Fruit fly (Drosophila melanogaster): ENCODE measurements around the gene CG6418.

Gene CG6418

DNA sequence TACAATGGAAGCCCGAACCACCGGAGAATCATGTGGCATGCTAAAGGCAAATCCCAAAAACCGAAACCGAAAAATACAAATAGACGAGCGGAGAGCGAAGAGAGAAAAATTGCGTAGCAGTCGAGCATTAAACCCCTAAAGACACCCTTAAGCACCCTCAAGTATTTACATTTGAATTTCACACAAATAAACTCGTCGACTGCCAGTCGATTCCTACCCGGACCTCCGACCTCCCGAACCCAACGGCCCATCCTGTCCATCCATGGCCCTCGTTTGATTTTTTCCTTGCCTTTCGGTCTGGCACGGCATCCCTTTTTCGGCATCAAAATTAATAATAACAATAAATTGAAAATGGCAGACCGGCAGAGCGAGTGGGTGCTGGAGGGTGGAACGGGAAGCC, 36.0 kb downstream of the CG6418 start:
- TF ChIP-seq CG15710 (tag; optimal IDR thresholded peaks at IDR 0.05) (no peak), D1 (tag; optimal IDR thresholded peaks at IDR 0.05) (no peak), Ets98B (GFP tag; IDR thresholded peaks at IDR 0.05) (no peak), CG13204 (GFP tag; optimal IDR thresholded peaks at IDR 0.05) (no peak), Pif1A (GFP tag; optimal IDR thresholded peaks at IDR 0.05) (no peak), EcR (GFP tag; optimal IDR thresholded peaks at IDR 0.05) (no peak)

DNA sequence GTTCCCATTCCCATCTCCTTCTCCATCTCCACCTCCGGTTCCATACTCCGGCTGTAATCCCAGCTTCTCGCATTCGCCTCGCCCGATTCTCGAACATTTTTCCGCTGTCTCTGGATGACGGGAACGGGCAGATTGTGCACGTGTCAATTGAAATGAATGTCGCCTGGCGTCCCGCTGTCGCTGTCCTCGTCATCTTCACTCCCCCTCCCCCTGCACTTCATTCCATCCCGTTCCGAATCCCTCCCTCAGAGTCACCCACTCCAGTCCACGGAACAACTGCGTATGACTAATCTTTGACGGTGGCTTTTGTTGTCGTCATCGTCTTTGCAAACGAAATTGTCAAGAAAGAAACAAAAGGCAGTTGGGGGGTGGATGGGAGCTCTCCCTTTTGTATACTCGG, 36.9 kb downstream of the CG6418 start:
- TF ChIP-seq CG13204 (GFP tag; optimal IDR thresholded peaks at IDR 0.05) (peak; percentile 29), CG34367 (tag; optimal IDR thresholded peaks at IDR 0.05) (no peak)

DNA sequence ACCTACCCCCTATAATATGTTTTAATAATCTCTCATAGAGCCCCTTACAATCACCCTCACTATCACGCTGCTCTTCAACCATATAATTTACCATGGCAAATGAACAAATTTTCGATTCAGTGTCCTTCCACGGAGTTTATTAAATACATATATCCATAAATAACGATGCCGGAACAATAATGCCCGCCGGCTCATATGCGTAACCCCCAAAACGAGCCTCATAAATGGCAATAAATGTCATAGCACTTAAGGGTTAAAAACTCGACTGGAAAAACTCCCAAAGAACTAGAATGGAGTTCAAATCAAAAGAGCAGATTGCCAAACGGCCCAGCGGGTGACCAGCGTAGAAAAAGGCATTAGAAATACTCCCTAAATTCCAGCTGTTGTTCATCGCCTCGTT, 38.0 kb downstream of the CG6418 start:
- TF ChIP-seq CG13204 (GFP tag; optimal IDR thresholded peaks at IDR 0.05) (no peak), CG8159 (tag; optimal IDR thresholded peaks at IDR 0.05) (no peak), fd96Ca (GFP tag; IDR thresholded peaks at IDR 0.05) (no peak), CG12605 (GFP tag; IDR thresholded peaks at IDR 0.05) (no peak), Snoo (tag; optimal IDR thresholded peaks at IDR 0.05) (no peak), Ets98B (GFP tag; IDR thresholded peaks at IDR 0.05) (no peak), CG15710 (tag; optimal IDR thresholded peaks at IDR 0.05) (no peak), CG34367 (tag; optimal IDR thresholded peaks at IDR 0.05) (no peak), CG10348 (GFP tag; IDR thresholded peaks at IDR 0.05) (no peak), CG4496 (GFP tag; IDR thresholded peaks at IDR 0.05) (no peak)

DNA sequence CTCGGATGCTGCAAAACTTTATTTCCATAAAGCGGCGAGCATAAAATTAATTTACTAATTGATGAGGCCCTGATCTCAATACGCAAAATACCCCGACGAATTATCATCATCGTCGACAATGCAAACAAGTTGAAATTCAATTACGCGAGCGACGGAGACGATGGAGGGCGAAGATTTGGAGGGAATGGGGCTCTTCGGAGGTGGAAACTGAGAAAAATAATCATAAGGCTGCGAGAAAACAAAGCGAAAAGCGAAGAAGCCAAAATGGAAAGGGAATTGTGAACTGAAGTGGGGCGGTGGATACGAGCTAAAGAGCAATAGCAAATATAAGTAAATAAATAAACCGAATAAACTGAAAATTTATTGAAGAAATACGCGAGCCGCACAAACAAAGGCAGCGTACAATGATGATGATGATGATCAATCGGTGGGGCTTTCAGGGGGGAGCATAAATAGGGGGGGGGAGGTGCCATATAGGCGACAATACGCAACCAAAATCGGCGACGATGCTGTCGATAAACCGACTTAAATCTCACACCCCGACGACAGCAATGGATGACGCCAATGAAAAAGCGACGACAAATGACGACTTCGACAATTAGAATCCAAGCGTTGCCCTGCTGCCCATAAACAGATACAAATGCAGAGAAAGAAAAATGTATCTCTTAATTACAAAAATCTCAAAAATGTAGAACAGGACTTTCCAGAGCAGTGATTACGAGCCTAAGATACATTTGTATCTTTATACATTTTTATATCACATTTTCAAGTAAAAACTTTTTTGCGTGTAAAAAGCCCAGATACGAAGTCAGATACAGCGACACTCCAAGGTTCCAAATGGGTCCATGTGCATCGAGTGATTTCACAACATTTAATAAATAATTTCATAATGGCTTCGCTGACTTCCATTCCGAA, 40.7 kb downstream of the CG6418 start:
- TF ChIP-seq D1 (tag; optimal IDR thresholded peaks at IDR 0.05) (no peak), Snoo (tag; optimal IDR thresholded peaks at IDR 0.05) (peak; percentile 60), rn (GFP tag; IDR thresholded peaks at IDR 0.05) (0 out of 2 replicates have a peak, but pooled peaks have one; percentile 35), CG9948 (tag; optimal IDR thresholded peaks at IDR 0.05) (peak; percentile 60), CG34367 (tag; optimal IDR thresholded peaks at IDR 0.05) (peak; percentile 58), CG14655 (GFP tag; optimal IDR thresholded peaks at IDR 0.05) (peak; percentile 68), CG8159 (tag; optimal IDR thresholded peaks at IDR 0.05) (peak; percentile 68), Ets98B (GFP tag; IDR thresholded peaks at IDR 0.05) (peak; percentile 78), CG32121 (GFP tag; IDR thresholded peaks at IDR 0.05) (peak; percentile 74), Pif1A (GFP tag; optimal IDR thresholded peaks at IDR 0.05) (peak; percentile 65), EcR (GFP tag; optimal IDR thresholded peaks at IDR 0.05) (no peak), Pif1B (GFP tag; optimal IDR thresholded peaks at IDR 0.05) (peak; percentile 58), CG15710 (tag; optimal IDR thresholded peaks at IDR 0.05) (peak; percentile 72), CG8301 (tag; optimal IDR thresholded peaks at IDR 0.05) (peak; percentile 64), fd96Ca (GFP tag; IDR thresholded peaks at IDR 0.05) (peak; percentile 69; the same call in 2 of the 3 replicates), CG10348 (GFP tag; IDR thresholded peaks at IDR 0.05) (no peak), CG17806 (tag; optimal IDR thresholded peaks at IDR 0.05) (peak; percentile 78), CG12605 (GFP tag; IDR thresholded peaks at IDR 0.05) (peak; percentile 73), CG13204 (GFP tag; optimal IDR thresholded peaks at IDR 0.05) (no peak), gl (tag; optimal IDR thresholded peaks at IDR 0.05) (peak; percentile 34), CG4496 (GFP tag; IDR thresholded peaks at IDR 0.05) (peak; percentile 80)

DNA sequence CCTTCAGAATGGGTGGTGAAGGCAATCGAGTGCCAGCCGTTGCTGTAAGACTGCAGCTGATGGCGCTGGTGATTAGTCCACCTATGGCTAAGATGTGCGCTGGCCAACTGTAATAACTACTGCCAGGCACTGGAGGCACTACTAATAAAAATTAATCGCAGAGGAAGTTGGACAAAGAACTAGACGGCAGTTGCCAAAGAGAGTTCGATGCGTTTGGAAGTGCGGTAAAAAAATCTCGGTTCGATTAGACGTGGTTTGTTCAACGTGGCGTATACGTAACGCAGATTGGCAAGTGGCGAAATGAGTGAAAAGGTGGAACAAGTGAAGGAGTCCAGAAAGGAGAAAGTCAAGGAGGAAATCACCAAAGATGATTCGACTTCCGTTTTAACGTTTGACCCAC, 43.6 kb downstream of the CG6418 start, which contains the start of gene tna:
Gene tna (plus strand): TSS at position 301 of the 400 bp plus-strand sequence.
- TF ChIP-seq EcR (GFP tag; optimal IDR thresholded peaks at IDR 0.05) (no peak), gl (tag; optimal IDR thresholded peaks at IDR 0.05) (no peak), Snoo (tag; optimal IDR thresholded peaks at IDR 0.05) (no peak), CG14655 (GFP tag; optimal IDR thresholded peaks at IDR 0.05) (no peak), Ets98B (GFP tag; IDR thresholded peaks at IDR 0.05) (no peak), Pif1A (GFP tag; optimal IDR thresholded peaks at IDR 0.05) (no peak), CG15710 (tag; optimal IDR thresholded peaks at IDR 0.05) (no peak), CG4496 (GFP tag; IDR thresholded peaks at IDR 0.05) (no peak), CG13204 (GFP tag; optimal IDR thresholded peaks at IDR 0.05) (no peak)

DNA sequence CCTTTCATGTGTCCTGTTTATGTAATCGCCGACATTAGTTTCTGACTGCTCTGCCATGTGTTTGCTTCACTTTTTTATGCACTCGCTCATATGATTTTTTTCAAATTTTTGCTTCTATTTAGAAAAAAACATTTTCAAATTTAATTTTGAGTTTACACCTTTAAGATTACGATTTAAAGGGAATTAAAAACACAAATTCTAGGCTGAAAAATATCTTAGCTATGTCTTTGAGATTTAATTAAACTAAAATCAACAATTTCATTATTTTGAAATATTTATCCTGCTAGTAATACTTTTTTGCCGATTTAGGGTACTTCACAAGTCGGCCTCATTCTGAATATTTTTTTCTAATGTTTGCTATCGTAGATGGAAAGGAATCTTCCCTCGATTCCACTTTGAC, 45.6 kb downstream of the CG6418 start:
- TF ChIP-seq Ets98B (GFP tag; IDR thresholded peaks at IDR 0.05) (no peak), CG32121 (GFP tag; IDR thresholded peaks at IDR 0.05) (no peak), CG12605 (GFP tag; IDR thresholded peaks at IDR 0.05) (no peak)

DNA sequence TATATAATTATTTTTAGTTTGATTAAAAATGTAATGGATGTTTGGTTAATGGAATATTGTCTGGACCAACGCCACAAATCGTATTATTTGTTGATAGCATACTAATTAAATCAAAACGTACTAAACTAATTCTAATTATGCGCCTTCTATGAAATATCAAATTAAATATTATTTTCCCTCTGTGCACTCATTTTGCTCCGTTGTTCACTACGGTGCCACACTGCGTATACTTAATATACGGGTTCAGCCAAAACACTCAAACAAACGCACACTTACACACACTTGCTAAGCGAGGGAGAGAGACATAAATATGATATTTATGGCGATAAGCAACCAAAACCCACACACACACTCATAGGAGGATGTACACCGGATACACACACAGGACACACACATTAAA, 49.7 kb downstream of the CG6418 start:
- TF ChIP-seq rn (GFP tag; IDR thresholded peaks at IDR 0.05), result no peak
- no peak for TF ChIP-seq CG12605 (GFP tag; IDR thresholded peaks at IDR 0.05)
- TF ChIP-seq CG14655 (GFP tag; optimal IDR thresholded peaks at IDR 0.05), result no peak
- no peak for TF ChIP-seq CG8301 (tag; optimal IDR thresholded peaks at IDR 0.05)
- TF ChIP-seq Pif1A (GFP tag; optimal IDR thresholded peaks at IDR 0.05), result no peak
- no peak for TF ChIP-seq fd96Ca (GFP tag; IDR thresholded peaks at IDR 0.05)
- TF ChIP-seq EcR (GFP tag; optimal IDR thresholded peaks at IDR 0.05), result no peak
- TF ChIP-seq CG9948 (tag; optimal IDR thresholded peaks at IDR 0.05), result no peak
- TF ChIP-seq gl (tag; optimal IDR thresholded peaks at IDR 0.05), result no peak
- no peak for TF ChIP-seq CG17806 (tag; optimal IDR thresholded peaks at IDR 0.05)
- TF ChIP-seq CG34367 (tag; optimal IDR thresholded peaks at IDR 0.05), result no peak
